Fruit fly (Drosophila melanogaster) whole organism: Measurements from ENCODE around the gene CG17026.

Experiments used
- CG8478 ChIP-seq: fragments of >200 bp; optimal IDR thresholded peaks from 2 replicates; lab custom pipeline; 2018; ENCODE audit warnings: inconsistent platforms
- Dll ChIP-seq: fragments of >200 bp; optimal IDR thresholded peaks from 2 replicates; lab custom pipeline; 2017
- EcR ChIP-seq, 2 experiments: fragments of >200 bp; optimal IDR thresholded peaks; 2 replicates each; lab custom pipeline; 2017; ENCODE audit warnings: missing biosample characterization in 2 of 2, missing genetic modification characterization in 2 of 2, missing genetic modification reagents in 2 of 2
- pan ChIP-seq: fragments of >200 bp; optimal IDR thresholded peaks from 2 replicates; lab custom pipeline; 2017
- psq ChIP-seq: fragments of >200 bp; optimal IDR thresholded peaks from 2 replicates; lab custom pipeline; 2017
- usp ChIP-seq: fragments of >200 bp; optimal IDR thresholded peaks from 2 replicates; lab custom pipeline; 2017; ENCODE audit warnings: missing biosample characterization, missing genetic modification characterization, mixed read lengths

CG17026 gene

DNA sequence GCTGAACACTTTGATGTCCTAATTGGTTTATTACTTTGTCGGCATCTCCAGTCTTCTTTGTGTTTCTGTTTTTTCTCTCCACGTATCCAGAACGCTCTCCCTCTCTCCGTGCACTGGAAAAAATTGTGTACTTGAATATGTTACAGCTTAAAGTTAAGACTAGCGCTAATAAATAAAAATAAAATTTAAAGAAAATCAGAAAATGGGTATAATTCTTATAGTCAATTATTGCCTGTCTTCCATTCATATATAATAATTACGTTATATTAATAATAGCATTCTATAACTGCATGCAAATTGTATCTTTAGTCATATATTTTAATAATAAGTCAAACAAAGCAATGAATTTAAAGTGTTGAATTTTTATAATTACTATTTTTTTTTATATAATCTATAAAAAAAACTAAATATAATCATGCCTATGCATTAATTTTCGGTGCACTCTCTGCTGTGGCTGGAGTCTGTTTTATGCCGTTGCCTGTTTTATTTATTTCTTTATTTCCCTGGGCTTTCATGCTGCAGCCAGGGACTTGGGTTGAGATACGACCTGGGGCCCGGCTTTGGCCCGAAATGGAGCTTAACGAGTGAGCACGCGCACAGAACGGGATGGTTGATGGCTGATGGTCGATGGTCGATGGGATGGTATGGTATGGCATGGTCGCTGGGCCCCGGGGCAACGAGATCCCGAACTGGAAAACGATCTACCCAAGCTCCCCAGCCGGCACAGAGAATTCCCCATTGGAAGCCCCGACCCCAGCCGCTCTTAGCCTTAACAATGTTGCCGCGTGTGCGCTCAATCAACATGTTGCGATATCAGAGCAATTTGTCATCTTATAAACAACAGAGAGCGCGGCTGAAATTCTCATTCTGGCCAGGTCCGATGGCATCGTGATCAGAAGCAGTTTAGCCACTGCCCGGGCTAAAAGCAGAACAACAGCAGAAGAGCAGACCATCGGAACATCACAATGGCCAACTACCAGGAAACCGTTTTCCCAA is 40.9 kb downstream of the CG17026 start:
- TF ChIP-seq Dll (lab: Kevin White, UChicago) (no peak), psq (lab: Kevin White, UChicago) (no peak), usp (GFP tag; lab: Kevin White, UChicago) (no peak), EcR (GFP tag; optimal IDR thresholded peaks at IDR 0.05; lab: Kevin White, UChicago) (no peak), CG8478 (no peak), pan (lab: Kevin White, UChicago) (no peak)

DNA sequence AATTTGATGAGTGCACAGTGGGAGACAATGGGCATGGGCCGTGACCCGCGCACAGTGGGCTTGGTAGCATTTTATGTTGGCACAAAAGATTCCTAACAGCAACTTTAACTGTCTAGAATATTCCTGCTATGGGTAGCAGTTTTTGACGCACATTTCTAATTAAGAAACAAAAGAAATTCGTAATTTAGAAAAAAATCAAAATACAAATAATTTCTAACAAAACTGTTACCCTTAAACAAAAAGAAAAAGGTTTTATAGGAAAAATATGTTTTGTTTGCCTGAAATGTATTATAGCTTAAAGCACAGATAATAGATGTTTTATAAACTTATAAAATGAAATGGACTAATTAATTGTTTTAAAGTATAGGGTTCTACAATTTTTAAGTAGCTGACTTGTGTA is 41.7 kb downstream of the CG17026 start:
- no peak for TF ChIP-seq Dll (lab: Kevin White, UChicago)
- no peak for TF ChIP-seq usp (GFP tag; lab: Kevin White, UChicago)
- no peak for TF ChIP-seq psq (lab: Kevin White, UChicago)
- no peak for TF ChIP-seq EcR (GFP tag; optimal IDR thresholded peaks at IDR 0.05; lab: Kevin White, UChicago)
- no peak for TF ChIP-seq pan (lab: Kevin White, UChicago)
- no peak for TF ChIP-seq CG8478

DNA sequence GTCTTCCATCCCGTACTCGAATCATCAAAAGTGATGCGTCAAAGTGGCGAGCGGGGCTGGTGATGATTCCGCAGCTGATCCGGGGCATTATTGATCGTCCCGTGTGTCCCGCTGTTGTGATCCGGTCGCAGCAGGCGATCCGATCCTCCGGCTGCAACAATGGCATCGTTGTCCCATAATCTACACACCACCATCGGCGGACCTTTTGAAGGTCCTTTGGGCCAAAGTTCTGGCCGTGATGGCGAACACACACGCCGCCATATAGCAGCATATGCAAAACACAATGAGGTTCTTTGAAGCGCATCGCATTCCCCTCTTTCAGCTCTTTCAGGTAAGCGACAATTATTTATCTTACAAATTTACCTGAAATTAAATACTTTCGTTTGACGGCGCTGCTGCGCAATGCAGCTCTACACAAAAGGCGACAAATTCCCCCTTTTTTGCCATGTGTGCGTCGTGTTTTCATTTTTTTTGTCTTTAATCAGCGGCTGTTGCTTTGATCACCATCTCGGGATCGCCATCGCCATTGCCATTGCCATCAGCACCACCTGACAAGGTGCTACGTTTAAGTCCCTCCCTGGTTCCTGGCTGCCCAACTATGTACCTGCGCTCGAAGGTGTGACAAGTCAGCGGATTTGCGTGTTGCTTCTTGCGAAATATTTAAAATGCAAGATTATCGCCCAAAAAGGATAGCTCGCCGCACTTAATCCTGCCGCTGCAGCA is 42.5 kb downstream of the CG17026 start:
- TF ChIP-seq usp (GFP tag; lab: Kevin White, UChicago) (no peak), pan (lab: Kevin White, UChicago) (no peak), CG8478 (no peak), psq (lab: Kevin White, UChicago) (no peak), EcR (GFP tag; optimal IDR thresholded peaks at IDR 0.05; lab: Kevin White, UChicago) (no peak), Dll (lab: Kevin White, UChicago) (no peak)

DNA sequence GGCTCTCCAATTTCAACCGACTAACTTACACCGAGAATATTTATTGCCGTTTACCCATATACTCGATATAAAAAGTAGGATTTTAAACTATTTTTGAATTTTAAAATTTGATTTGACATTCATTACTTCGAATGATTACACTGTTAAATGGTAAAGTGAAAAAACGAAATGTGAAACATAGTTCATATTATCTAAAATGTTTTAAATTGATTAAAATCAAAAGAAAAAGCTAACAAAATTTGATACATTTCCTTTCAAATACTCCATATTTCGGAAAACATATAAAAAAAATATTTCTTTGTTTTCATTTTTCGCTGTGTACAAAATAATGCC is 43.0 kb downstream of the CG17026 start:
- TF ChIP-seq Dll (lab: Kevin White, UChicago), result no peak

DNA sequence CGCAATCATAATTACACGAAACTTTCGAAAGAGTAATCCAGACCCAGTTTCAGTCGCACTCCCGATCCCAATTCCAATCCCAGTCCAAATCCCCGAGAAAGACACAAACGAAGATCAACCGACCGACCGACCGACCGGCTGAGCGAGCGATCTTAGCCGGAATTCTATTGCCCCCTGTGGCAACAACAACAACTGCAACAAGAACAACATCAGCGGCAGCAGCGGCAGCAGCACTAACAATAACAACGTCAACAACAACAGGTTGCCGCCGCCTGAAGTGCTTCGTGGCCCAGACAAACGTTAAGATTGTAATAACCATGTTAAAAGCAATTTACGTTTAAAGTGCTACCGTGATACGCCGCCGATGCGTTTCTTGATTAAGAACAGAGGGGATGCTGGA is 43.6 kb downstream of the CG17026 start:
- TF ChIP-seq Dll (lab: Kevin White, UChicago) (no peak), pan (lab: Kevin White, UChicago) (no peak), usp (GFP tag; lab: Kevin White, UChicago) (no peak), EcR (GFP tag; optimal IDR thresholded peaks at IDR 0.05; lab: Kevin White, UChicago) (no peak), CG8478 (no peak), psq (lab: Kevin White, UChicago) (no peak)

DNA sequence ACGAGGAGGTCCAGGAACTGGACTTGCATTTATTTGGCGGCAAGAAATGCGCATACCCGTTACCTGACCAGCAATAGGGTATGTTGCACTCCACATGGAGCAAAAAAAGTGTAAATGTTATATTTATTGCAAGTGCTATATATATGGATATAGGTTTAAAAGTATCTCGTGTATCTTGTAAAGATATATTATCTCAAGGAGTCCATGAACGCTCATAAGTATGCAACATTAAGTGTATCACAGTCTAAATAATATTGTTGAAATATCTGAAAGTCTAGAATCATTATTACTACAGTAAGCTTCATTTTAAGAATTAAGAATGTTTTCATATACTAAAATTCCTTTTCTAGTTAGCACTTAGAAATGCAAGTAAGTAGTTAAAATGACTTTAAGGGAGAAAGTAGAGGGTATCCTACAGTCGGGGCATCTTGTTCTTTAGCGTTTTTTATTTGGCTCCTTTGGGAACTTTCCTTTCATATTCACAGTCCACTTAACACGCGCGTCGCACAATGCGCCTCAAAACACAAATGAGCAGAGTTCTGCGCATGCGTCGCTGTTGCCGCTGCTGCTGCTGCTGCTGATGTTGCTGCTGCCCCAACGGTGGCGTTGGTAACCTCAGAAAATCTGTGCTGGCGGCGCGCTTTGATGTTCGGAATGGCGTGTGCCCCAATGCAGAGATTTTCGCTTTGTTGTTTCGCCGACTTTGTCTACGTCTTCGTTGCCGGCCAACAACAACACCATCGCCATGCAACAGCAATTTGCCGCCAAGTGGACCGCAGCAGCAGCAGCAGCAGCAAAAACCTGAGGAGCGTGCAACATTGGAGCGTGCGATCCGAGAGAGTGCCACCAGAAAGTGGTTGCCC is 44.2 kb downstream of the CG17026 start:
- TF ChIP-seq CG8478 (no peak), Dll (lab: Kevin White, UChicago) (no peak), pan (lab: Kevin White, UChicago) (no peak), usp (GFP tag; lab: Kevin White, UChicago) (no peak), EcR (GFP tag; optimal IDR thresholded peaks at IDR 0.05; lab: Kevin White, UChicago) (no peak), psq (lab: Kevin White, UChicago) (no peak)

DNA sequence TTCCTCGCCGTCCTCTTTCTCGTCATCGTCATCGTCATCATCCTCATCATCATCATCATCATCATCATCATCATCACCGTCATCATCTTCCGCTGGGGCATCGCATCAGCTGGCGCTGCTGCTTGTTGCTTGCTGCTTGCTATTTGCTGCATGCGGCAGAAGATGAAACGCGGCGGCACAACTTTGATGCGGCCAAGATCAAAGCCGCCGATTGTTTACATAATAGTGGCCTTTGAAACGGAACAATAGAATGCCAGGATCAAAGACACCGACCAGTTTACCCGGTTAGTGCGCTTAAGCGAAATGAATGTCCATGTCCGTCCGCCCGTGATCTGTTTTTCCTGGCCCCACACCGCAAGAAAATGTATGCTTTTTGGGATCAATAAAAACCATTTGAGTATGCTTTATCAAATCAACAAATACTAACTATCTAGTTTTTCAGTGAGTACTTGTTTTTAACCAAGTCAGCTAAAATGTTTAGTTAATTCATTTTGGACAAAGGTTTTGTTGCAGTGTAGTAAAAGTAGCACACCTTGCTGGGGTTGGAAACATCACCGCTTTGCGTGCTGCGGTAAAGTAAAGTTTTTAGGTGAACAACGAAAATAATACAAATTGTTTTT is 46.0 kb downstream of the CG17026 start:
- TF ChIP-seq psq (lab: Kevin White, UChicago) (no peak), pan (lab: Kevin White, UChicago) (no peak), CG8478 (no peak), usp (GFP tag; lab: Kevin White, UChicago) (no peak), Dll (lab: Kevin White, UChicago) (no peak), EcR (GFP tag; optimal IDR thresholded peaks at IDR 0.05; lab: Kevin White, UChicago) (no peak)

DNA sequence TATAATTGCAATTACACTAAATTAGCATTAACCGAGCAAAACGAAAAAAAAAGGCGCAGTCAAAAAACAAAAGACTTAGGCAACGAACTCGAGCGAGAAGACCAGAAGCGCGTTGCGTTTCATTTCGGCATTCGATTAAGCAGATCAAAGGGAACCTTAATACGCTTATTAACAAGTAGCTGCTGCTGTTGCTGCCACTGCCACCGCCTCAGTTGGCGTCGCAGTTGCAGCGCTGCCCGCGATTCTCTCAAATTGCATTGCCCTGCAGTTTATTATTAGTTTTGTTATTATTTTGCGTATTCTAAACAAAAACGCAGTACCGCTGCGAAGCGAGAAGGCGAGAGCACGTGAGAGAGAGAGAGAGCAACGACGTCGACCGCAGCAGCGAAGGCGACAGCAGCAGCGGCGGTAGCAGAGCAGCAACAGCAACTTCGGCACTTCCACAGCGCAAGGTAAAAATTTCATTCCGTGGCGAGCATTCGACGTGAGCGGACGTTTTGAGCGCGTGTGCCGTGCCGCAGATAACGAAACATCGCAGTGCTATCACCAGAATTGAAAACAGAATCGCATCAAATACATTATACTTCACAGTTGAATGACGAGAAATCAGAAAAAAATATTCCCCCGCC is 48.0 kb downstream of the CG17026 start, which contains the start of gene Notum:
Gene Notum, plus strand, starts transcription at position 461 of the 629 bp plus-strand sequence.
- no peak for TF ChIP-seq EcR (GFP tag; optimal IDR thresholded peaks at IDR 0.05; lab: Kevin White, UChicago)
- TF ChIP-seq usp (GFP tag; lab: Kevin White, UChicago), result no peak
- no peak for TF ChIP-seq Dll (lab: Kevin White, UChicago)
- no peak for TF ChIP-seq psq (lab: Kevin White, UChicago)
- TF ChIP-seq CG8478, result no peak
- TF ChIP-seq pan (lab: Kevin White, UChicago), result no peak

DNA sequence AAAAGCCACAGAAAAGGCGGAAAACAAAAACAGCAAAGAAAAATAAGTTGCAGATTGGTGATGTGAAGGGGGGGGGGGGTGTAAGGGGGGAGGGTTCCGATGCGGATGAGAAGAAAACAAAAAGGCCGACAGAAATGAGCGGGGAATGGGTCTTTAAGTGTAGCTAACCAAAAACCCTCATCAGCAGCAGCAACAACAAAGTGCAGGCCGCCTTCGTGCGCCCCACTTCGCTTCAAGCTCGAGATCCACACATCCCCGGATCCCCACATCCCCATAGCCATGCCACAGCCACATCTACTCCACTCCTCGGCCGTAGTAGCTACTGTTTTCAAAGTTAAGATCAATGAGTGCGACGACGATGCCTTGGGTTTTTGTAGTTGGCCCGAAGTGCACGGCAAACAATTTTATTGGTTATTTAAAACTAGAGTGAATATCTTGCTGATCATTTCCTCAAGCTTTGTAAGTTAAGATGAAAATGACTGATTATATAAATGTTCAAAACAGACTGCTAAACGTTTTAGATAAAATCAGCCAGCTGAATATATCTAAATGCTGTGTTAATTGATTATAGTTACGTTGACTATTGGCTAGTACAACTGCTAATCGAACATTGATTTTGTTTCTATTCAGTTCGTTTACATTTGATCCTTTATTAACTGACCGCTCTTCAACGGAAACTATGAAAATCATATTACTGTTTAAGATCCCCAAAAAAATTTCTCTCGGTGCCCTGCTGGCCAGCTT is 49.3 kb downstream of the CG17026 start:
- TF ChIP-seq Dll (lab: Kevin White, UChicago) (no peak), usp (GFP tag; lab: Kevin White, UChicago) (no peak), CG8478 (no peak), EcR (GFP tag; optimal IDR thresholded peaks at IDR 0.05; lab: Kevin White, UChicago) (no peak), pan (lab: Kevin White, UChicago) (no peak), psq (lab: Kevin White, UChicago) (no peak)
